Fruit fly (Drosophila melanogaster): ENCODE data around the gene CG1958.

Gene CG1958

dm6 chrX:7301351-7302328 lies 34.9 kb downstream of the CG1958 start:
- TF ChIP-seq dysf (GFP tag; IDR thresholded peaks at IDR 0.05) (peak; percentile 20; the same call in 1 of the 3 replicates), az2 (GFP tag; optimal IDR thresholded peaks at IDR 0.05) (peak; percentile 63), jing (GFP tag; optimal IDR thresholded peaks at IDR 0.05) (peak; percentile 43), CG1603 (tag; optimal IDR thresholded peaks at IDR 0.05) (peak; percentile 22), CG31388 (GFP tag; optimal IDR thresholded peaks at IDR 0.05) (no peak), Rx (GFP tag; IDR thresholded peaks at IDR 0.05) (peak; percentile 34; the same call in 1 of the 2 replicates), CG1233 (GFP tag; optimal IDR thresholded peaks at IDR 0.05) (peak; percentile 62), CG11093 (GFP tag; IDR thresholded peaks at IDR 0.05) (0 out of 3 replicates have a peak, but pooled peaks have one; percentile 7), bsh (GFP tag; optimal IDR thresholded peaks at IDR 0.05) (peak; percentile 43 to 69), CG9817 (tag; optimal IDR thresholded peaks at IDR 0.05) (peak; percentile 22), Atf3 (GFP tag; optimal IDR thresholded peaks at IDR 0.05) (peak; percentile 3), sd (tag; optimal IDR thresholded peaks at IDR 0.05) (no peak), CrebB (tag; optimal IDR thresholded peaks at IDR 0.05) (no peak), Drgx (GFP tag; IDR thresholded peaks at IDR 0.05) (peak; percentile 72), Lhr (GFP tag; optimal IDR thresholded peaks at IDR 0.05) (peak; percentile 22), CG12391 (tag; optimal IDR thresholded peaks at IDR 0.05) (peak; percentile 67), Fer1 (GFP tag; optimal IDR thresholded peaks at IDR 0.05) (peak; percentile 18), Rfx (GFP tag; IDR thresholded peaks at IDR 0.05) (peak; percentile 34; the same call in 1 of the 2 replicates), CG13296 (GFP tag; optimal IDR thresholded peaks at IDR 0.05) (peak; percentile 45), CG2678 (tag; optimal IDR thresholded peaks at IDR 0.05) (peak; percentile 80), CG17802 (tag; optimal IDR thresholded peaks at IDR 0.05) (no peak), CG10979 (tag; optimal IDR thresholded peaks at IDR 0.05) (peak; percentile 71), CG8388 (GFP tag; optimal IDR thresholded peaks at IDR 0.05) (peak; percentile 56), Sin3A (optimal IDR thresholded peaks at IDR 0.05) (no peak), Six4 (GFP tag; optimal IDR thresholded peaks at IDR 0.05) (peak; percentile 45), corto (GFP tag; optimal IDR thresholded peaks at IDR 0.05) (no peak), CG7556 (GFP tag; optimal IDR thresholded peaks at IDR 0.05) (peak; percentile 87), sisA (GFP tag; IDR thresholded peaks at IDR 0.05) (peak; percentile 42), BEAF-32 (GFP tag; optimal IDR thresholded peaks at IDR 0.05) (no peak), CG12155 (GFP tag; optimal IDR thresholded peaks at IDR 0.05) (no peak), CG12219 (GFP tag; optimal IDR thresholded peaks at IDR 0.05) (peak; percentile 11), NK7.1 (GFP tag; optimal IDR thresholded peaks at IDR 0.05) (peak; percentile 9), bbx (GFP tag; IDR thresholded peaks at IDR 0.05; ENCODE audit: partially characterized antibody) (no peak), CG14441 (GFP tag; IDR thresholded peaks at IDR 0.05) (0 out of 2 replicates have a peak, but pooled peaks have one; percentile 36), CG7271 (tag; optimal IDR thresholded peaks at IDR 0.05) (no peak), nom (GFP tag; optimal IDR thresholded peaks at IDR 0.05) (peak; percentile 14), Camta (GFP tag; optimal IDR thresholded peaks at IDR 0.05) (peak; percentile 63), H2.0 (GFP tag; IDR thresholded peaks at IDR 0.05) (no peak), CG8478 (optimal IDR thresholded peaks at IDR 0.05) (no peak), pnt (GFP tag; optimal IDR thresholded peaks at IDR 0.05) (peak; percentile 19), CG8281 (tag; optimal IDR thresholded peaks at IDR 0.05) (peak; percentile 46), CG11085 (GFP tag; IDR thresholded peaks at IDR 0.05) (peak; percentile 39; the same call in 1 of the 2 replicates), CG4730 (GFP tag; IDR thresholded peaks at IDR 0.05) (peak; percentile 35; the same call in 1 of the 2 replicates), CG10366 (GFP tag; IDR thresholded peaks at IDR 0.05) (peak; percentile 35), seq (GFP tag; IDR thresholded peaks at IDR 0.05) (no peak; the same call in 1 of the 2 replicates), tll (GFP tag; optimal IDR thresholded peaks at IDR 0.05) (no peak), Blimp-1 (GFP tag; optimal IDR thresholded peaks at IDR 0.05) (no peak)

Measured in whole organism, embryonic.